Fruit fly (Drosophila melanogaster) whole organism, wandering third instar larva: ENCODE results near the gene Gr36a.

Experiments
- Abd-B ChIP-seq: fragments of >200 bp; optimal IDR thresholded peaks from 2 replicates; lab custom pipeline; 2017; ENCODE audit warnings: missing biosample characterization, missing genetic modification characterization
- Hnf4 ChIP-seq: fragments of 200-800 bp; sonication (Bioruptor generic); optimal IDR thresholded peaks from 2 replicates; lab custom pipeline; 2016; ENCODE audit warnings: missing biosample characterization, mild to moderate bottlenecking, missing genetic modification characterization
- OdsH ChIP-seq: fragments of 200-800 bp; sonication (Bioruptor generic); optimal IDR thresholded peaks from 2 replicates; lab custom pipeline; 2016; ENCODE audit warnings: missing biosample characterization, mild to moderate bottlenecking, missing genetic modification characterization
- Vsx2 ChIP-seq: fragments of 200-300, 225-300 bp; sonication (Bioruptor generic); optimal IDR thresholded peaks from 2 replicates; lab custom pipeline; 2018; ENCODE audit warnings: missing biosample characterization, missing genetic modification characterization; ENCODE audit not compliant: partially characterized antibody
- dsf ChIP-seq: sonication (Bioruptor generic); optimal IDR thresholded peaks from 2 replicates; lab custom pipeline; 2016; ENCODE audit warnings: missing biosample characterization, missing genetic modification characterization, borderline replicate concordance
- fru ChIP-seq: fragments of 200-800 bp; sonication (Bioruptor generic); optimal IDR thresholded peaks from 3 replicates; lab custom pipeline; 2016; ENCODE audit warnings: missing biosample characterization, mild to moderate bottlenecking, missing genetic modification characterization
- h ChIP-seq: fragments of 200-800 bp; sonication (Bioruptor generic); optimal IDR thresholded peaks from 3 replicates; lab custom pipeline; 2016; ENCODE audit warnings: missing biosample characterization, mild to moderate bottlenecking, missing genetic modification characterization
- jim ChIP-seq: fragments of 175-275, 200-325 bp; sonication (Bioruptor generic); optimal IDR thresholded peaks from 2 replicates; lab custom pipeline; 2016; ENCODE audit warnings: missing biosample characterization, mild to moderate bottlenecking, missing genetic modification characterization
- psq ChIP-seq: fragments of 200-800 bp; sonication (Bioruptor generic); optimal IDR thresholded peaks from 3 replicates; lab custom pipeline; 2017; ENCODE audit warnings: missing biosample characterization, mild to moderate bottlenecking, missing genetic modification characterization, moderate library complexity

DNA sequence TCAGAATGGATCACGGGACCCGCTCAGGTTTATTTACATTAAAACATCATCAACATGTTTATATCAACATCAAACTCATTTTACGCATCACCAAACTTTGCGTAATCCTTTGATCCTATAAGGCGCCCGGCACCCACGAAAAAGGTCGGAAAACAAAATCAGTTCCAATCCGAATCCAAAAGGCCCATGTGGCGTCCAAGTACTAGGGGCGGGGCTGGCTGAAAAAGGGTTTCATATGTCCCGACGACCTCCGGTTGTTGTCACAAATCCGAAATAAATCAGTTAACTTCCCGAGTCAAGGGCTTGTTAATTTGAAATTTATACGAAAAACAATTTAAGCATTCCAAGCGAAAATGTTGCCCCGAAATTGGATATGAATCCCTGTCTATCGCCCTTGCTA is 47.1 kb downstream of the Gr36a start:
- TF ChIP-seq OdsH (no peak), dsf (GFP tag; lab: Kevin White, UChicago) (no peak), psq (GFP tag; lab: Kevin White, UChicago) (no peak), jim (GFP tag; lab: Kevin White, UChicago) (no peak), fru (GFP tag; lab: Kevin White, UChicago) (no peak), h (GFP tag; lab: Kevin White, UChicago) (no peak), Vsx2 (no peak), Hnf4 (GFP tag; lab: Kevin White, UChicago) (no peak), Abd-B (no peak)
